Worm (Caenorhabditis elegans) whole organism, L3 larva: Measurements from ENCODE around the gene srx-86.

Source experiments
- R02D3.7 ChIP-seq: fragments of 150-350 bp; optimal IDR thresholded peaks from 2 replicates; lab custom pipeline; 2014; ENCODE audit warnings: missing biosample characterization, missing genetic modification characterization
- egl-5 ChIP-seq: fragments of 150-350 bp; optimal IDR thresholded peaks from 2 replicates; lab custom pipeline; 2017; ENCODE audit warnings: missing biosample characterization, missing genetic modification reagents, missing genetic modification characterization, inconsistent platforms
- mdl-1 ChIP-seq: fragments of 150-350 bp; optimal IDR thresholded peaks from 2 replicates; lab custom pipeline; 2014; ENCODE audit warnings: missing biosample characterization, missing genetic modification characterization
- nhr-23 ChIP-seq: fragments of 150-350 bp; optimal IDR thresholded peaks from 2 replicates; lab custom pipeline; 2014; ENCODE audit warnings: missing biosample characterization, missing genetic modification reagents, missing genetic modification characterization
- nhr-237 ChIP-seq: fragments of 150-350 bp; optimal IDR thresholded peaks from 2 replicates; lab custom pipeline; 2014; ENCODE audit warnings: missing biosample characterization, missing genetic modification characterization
- nhr-67 ChIP-seq: fragments of 150-350 bp; optimal IDR thresholded peaks from 2 replicates; lab custom pipeline; 2014; ENCODE audit warnings: missing biosample characterization, missing genetic modification characterization
- nhr-76 ChIP-seq: fragments of 150-350 bp; sonication (generic microtip); optimal IDR thresholded peaks from 5 replicates; lab custom pipeline; 2014; ENCODE audit warnings: missing biosample characterization, missing genetic modification characterization
- pha-4 ChIP-seq: fragments of 150-350 bp; optimal IDR thresholded peaks from 2 replicates; lab custom pipeline; 2014; ENCODE audit warnings: missing biosample characterization, missing genetic modification reagents, missing genetic modification characterization
- pqm-1 ChIP-seq: fragments of 150-350 bp; optimal IDR thresholded peaks from 2 replicates; lab custom pipeline; 2017; ENCODE audit warnings: missing biosample characterization, missing genetic modification characterization, inconsistent platforms
- skn-1 ChIP-seq: fragments of 150-350 bp; optimal IDR thresholded peaks from 2 replicates; lab custom pipeline; 2014; ENCODE audit warnings: missing biosample characterization, missing genetic modification characterization
- ztf-4 ChIP-seq: fragments of 150-350 bp; optimal IDR thresholded peaks from 2 replicates; lab custom pipeline; 2014; ENCODE audit warnings: missing biosample characterization, missing genetic modification characterization

DNA sequence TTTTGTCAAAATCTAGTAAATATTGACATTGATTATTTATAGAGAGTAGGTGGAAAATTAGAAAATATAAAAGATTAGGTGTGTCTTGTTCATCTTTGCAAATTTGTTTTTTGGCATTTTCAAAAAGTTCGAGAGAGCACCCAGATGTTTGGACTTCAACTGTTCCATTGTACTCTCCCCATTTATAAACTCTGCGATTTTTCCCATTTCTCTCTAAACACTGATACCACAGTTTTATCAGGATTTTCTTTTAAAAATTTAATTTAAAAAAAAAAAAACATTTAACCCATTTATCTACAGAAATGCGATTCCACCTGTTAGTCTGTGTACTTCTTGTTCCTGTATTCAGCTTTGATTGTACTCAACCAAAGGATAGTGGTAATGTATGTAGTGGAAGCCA lies 50.3 kb downstream of the srx-86 start, which contains the start of gene tag-290:
- TF ChIP-seq mdl-1 (tag; lab: Kevin White, UChicago) (no peak), nhr-237 (tag; lab: Kevin White, UChicago) (no peak), nhr-67 (tag; lab: Kevin White, UChicago) (no peak), ztf-4 (no peak), nhr-76 (tag; lab: Kevin White, UChicago) (no peak), skn-1 (tag; lab: Kevin White, UChicago) (no peak), R02D3.7 (tag; lab: Kevin White, UChicago) (no peak), pha-4 (tag; lab: Kevin White, UChicago) (peak; percentile 74), nhr-23 (no peak), egl-5 (tag; lab: Kevin White, UChicago) (no peak), pqm-1 (tag; lab: Kevin White, UChicago) (no peak)
